Fruit fly (Drosophila melanogaster) whole organism, prepupa: ENCODE measurements around the gene Osi5.
A peak's percentile ranks its signal among the peaks of the same experiment; 100 is the strongest.

Experiments used
- Blimp-1 ChIP-seq: fragments of 200-800 bp; sonication (Bioruptor generic); optimal IDR thresholded peaks from 3 replicates; lab custom pipeline; 2017; ENCODE audit warnings: missing biosample characterization, missing genetic modification characterization, mild to moderate bottlenecking, moderate library complexity, missing genetic modification reagents
- CG10669 ChIP-seq: fragments of 200-800 bp; sonication (Bioruptor generic); optimal IDR thresholded peaks from 3 replicates; lab custom pipeline; 2018; ENCODE audit warnings: missing biosample characterization, mild to moderate bottlenecking, missing genetic modification characterization, moderate library complexity
- CG11762 ChIP-seq: fragments of 200-800 bp; sonication (Bioruptor generic); optimal IDR thresholded peaks from 3 replicates; lab custom pipeline; 2016; ENCODE audit warnings: missing biosample characterization, missing genetic modification characterization; ENCODE audit not compliant: insufficient read depth
- CG11902 ChIP-seq: fragments of 200-800 bp; sonication (Bioruptor generic); optimal IDR thresholded peaks from 3 replicates; lab custom pipeline; 2016; ENCODE audit warnings: missing biosample characterization, missing genetic modification characterization
- CG32006 ChIP-seq: fragments of 200-800 bp; sonication (Bioruptor generic); optimal IDR thresholded peaks from 3 replicates; lab custom pipeline; 2017; ENCODE audit warnings: missing biosample characterization, mild to moderate bottlenecking, missing genetic modification characterization
- CG34406 ChIP-seq: fragments of 200-800 bp; sonication (Bioruptor generic); optimal IDR thresholded peaks from 3 replicates; lab custom pipeline; 2016; ENCODE audit warnings: missing biosample characterization, missing genetic modification characterization
- CG3919 ChIP-seq: fragments of 200-800 bp; sonication (Bioruptor generic); optimal IDR thresholded peaks from 3 replicates; lab custom pipeline; 2016; ENCODE audit warnings: missing biosample characterization, missing genetic modification characterization
- CG4318 ChIP-seq: fragments of 200-800 bp; sonication (Bioruptor generic); optimal IDR thresholded peaks from 3 replicates; lab custom pipeline; 2017; ENCODE audit warnings: missing biosample characterization, mild to moderate bottlenecking, missing genetic modification characterization
- CG6276 ChIP-seq: fragments of 200-800 bp; sonication (Bioruptor generic); optimal IDR thresholded peaks from 2 replicates; lab custom pipeline; 2017; ENCODE audit warnings: missing biosample characterization, mild to moderate bottlenecking, missing genetic modification characterization
- CG6792 ChIP-seq: fragments of 200-800 bp; sonication (Bioruptor generic); optimal IDR thresholded peaks from 3 replicates; lab custom pipeline; 2016; ENCODE audit warnings: missing biosample characterization, missing genetic modification characterization
- CG6854 ChIP-seq: fragments of 200-800 bp; sonication (Bioruptor generic); optimal IDR thresholded peaks from 2 replicates; lab custom pipeline; 2017; ENCODE audit warnings: missing biosample characterization, mild to moderate bottlenecking, missing genetic modification characterization
- CG7368 ChIP-seq: fragments of 200-800 bp; sonication (Bioruptor generic); optimal IDR thresholded peaks from 3 replicates; lab custom pipeline; 2016; ENCODE audit warnings: missing biosample characterization, missing genetic modification characterization
- CG8119 ChIP-seq: fragments of 200-800 bp; sonication (Bioruptor generic); IDR thresholded peaks from 3 replicates; pipeline ENCODE4 v1.3.6; 2022; ENCODE audit warnings: missing biosample characterization, missing genetic modification characterization
- CG8319 ChIP-seq: fragments of 200-800 bp; sonication (Bioruptor generic); optimal IDR thresholded peaks from 3 replicates; lab custom pipeline; 2016; ENCODE audit warnings: missing biosample characterization, missing genetic modification characterization
- CG8632 ChIP-seq: fragments of 200-800 bp; sonication (Bioruptor generic); optimal IDR thresholded peaks from 3 replicates; lab custom pipeline; 2016; ENCODE audit warnings: missing biosample characterization, missing genetic modification characterization
- CG9139 ChIP-seq: fragments of 200-800 bp; sonication (Bioruptor generic); optimal IDR thresholded peaks from 3 replicates; lab custom pipeline; 2017; ENCODE audit warnings: missing biosample characterization, mild to moderate bottlenecking, missing genetic modification characterization
- Eip75B ChIP-seq: fragments of 200-800 bp; sonication (Bioruptor generic); optimal IDR thresholded peaks from 3 replicates; lab custom pipeline; 2016; ENCODE audit warnings: missing biosample characterization, missing genetic modification characterization
- Eip78C ChIP-seq: fragments of 200-800 bp; sonication (Bioruptor generic); peaks from one replicate; lab custom pipeline; 2016; ENCODE audit warnings: missing biosample characterization, missing genetic modification characterization
- Ets21C ChIP-seq: fragments of 200-800 bp; sonication (Bioruptor generic); optimal IDR thresholded peaks from 3 replicates; lab custom pipeline; 2016; ENCODE audit warnings: missing biosample characterization, missing genetic modification characterization
- Ets96B ChIP-seq: fragments of 200-800 bp; optimal IDR thresholded peaks from 2 replicates; lab custom pipeline; 2019; ENCODE audit warnings: missing biosample characterization, mild to moderate bottlenecking, missing genetic modification characterization, moderate library complexity
- Hr38 ChIP-seq: sonication (Bioruptor generic); optimal IDR thresholded peaks from 2 replicates; lab custom pipeline; 2016; ENCODE audit warnings: missing biosample characterization, missing genetic modification characterization
- Hr39 ChIP-seq: fragments of 200-800 bp; sonication (Bioruptor generic); optimal IDR thresholded peaks from 2 replicates; lab custom pipeline; 2016; ENCODE audit warnings: missing biosample characterization, missing genetic modification characterization
- Hr4 ChIP-seq: fragments of 200-800 bp; sonication (Bioruptor generic); optimal IDR thresholded peaks from 3 replicates; lab custom pipeline; 2016; ENCODE audit warnings: missing biosample characterization, missing genetic modification characterization
- Lpt ChIP-seq: fragments of 200-800 bp; sonication (Bioruptor generic); optimal IDR thresholded peaks from 3 replicates; lab custom pipeline; 2016; ENCODE audit warnings: missing biosample characterization, missing genetic modification characterization
- Met ChIP-seq: fragments of 200-800 bp; sonication (Bioruptor generic); optimal IDR thresholded peaks from 3 replicates; lab custom pipeline; 2016; ENCODE audit warnings: missing biosample characterization, missing genetic modification characterization
- OdsH ChIP-seq: fragments of 200-800 bp; sonication (Bioruptor generic); optimal IDR thresholded peaks from 3 replicates; lab custom pipeline; 2016; ENCODE audit warnings: missing biosample characterization, missing genetic modification characterization
- Smox ChIP-seq: fragments of 200-800 bp; sonication (Bioruptor generic); optimal IDR thresholded peaks from 3 replicates; lab custom pipeline; 2016; ENCODE audit warnings: missing biosample characterization, missing genetic modification characterization
- Sox14 ChIP-seq: fragments of 200-800 bp; sonication (Bioruptor generic); optimal IDR thresholded peaks from 3 replicates; lab custom pipeline; 2016; ENCODE audit warnings: missing biosample characterization, missing genetic modification characterization
- achi ChIP-seq: fragments of 200-800 bp; sonication (Bioruptor generic); optimal IDR thresholded peaks from 3 replicates; lab custom pipeline; 2016; ENCODE audit warnings: missing biosample characterization, missing genetic modification characterization
- acj6 ChIP-seq: fragments of 200-800 bp; sonication (Bioruptor generic); optimal IDR thresholded peaks from 3 replicates; lab custom pipeline; 2016; ENCODE audit warnings: missing biosample characterization, missing genetic modification characterization
- dac ChIP-seq: fragments of 200-800 bp; sonication (Bioruptor generic); optimal IDR thresholded peaks from 2 replicates; lab custom pipeline; 2017; ENCODE audit warnings: missing biosample characterization, mild to moderate bottlenecking, missing genetic modification characterization
- dsx ChIP-seq: fragments of 200-800 bp; optimal IDR thresholded peaks from 3 replicates; lab custom pipeline; 2019; ENCODE audit warnings: missing biosample characterization, mild to moderate bottlenecking, missing genetic modification characterization, moderate library complexity; ENCODE audit not compliant: poor library complexity, severe bottlenecking
- eg ChIP-seq: fragments of 200-800 bp; sonication (Bioruptor generic); IDR thresholded peaks from 3 replicates; pipeline ENCODE4 v1.3.6; 2022; ENCODE audit warnings: missing biosample characterization, missing genetic modification characterization
- esn ChIP-seq: fragments of 200-800 bp; sonication (Bioruptor generic); optimal IDR thresholded peaks from 2 replicates; lab custom pipeline; 2016; ENCODE audit warnings: missing biosample characterization, mild to moderate bottlenecking, missing genetic modification characterization, moderate library complexity
- fd59A ChIP-seq: fragments of 200-800 bp; sonication (Bioruptor generic); optimal IDR thresholded peaks from 2 replicates; lab custom pipeline; 2017; ENCODE audit warnings: missing biosample characterization, mild to moderate bottlenecking, missing genetic modification characterization, missing genetic modification reagents
- fd85E ChIP-seq: fragments of 200-800 bp; sonication (Bioruptor generic); optimal IDR thresholded peaks from 3 replicates; lab custom pipeline; 2016; ENCODE audit warnings: missing biosample characterization, missing genetic modification characterization
- fkh ChIP-seq: fragments of 200-800 bp; sonication (Bioruptor generic); optimal IDR thresholded peaks from 3 replicates; lab custom pipeline; 2017; ENCODE audit warnings: missing biosample characterization, mild to moderate bottlenecking, missing genetic modification characterization, moderate library complexity
- pdm3 ChIP-seq: fragments of 200-800 bp; sonication (Bioruptor generic); optimal IDR thresholded peaks from 3 replicates; lab custom pipeline; 2016; ENCODE audit warnings: missing biosample characterization, missing genetic modification characterization
- salr ChIP-seq, 2 experiments: fragments of 200-800 bp; sonication (Bioruptor generic); optimal IDR thresholded peaks; 3 replicates each; lab custom pipeline; 2016 to 2018; ENCODE audit warnings: missing biosample characterization in 2 of 2, missing genetic modification characterization in 2 of 2, mild to moderate bottlenecking in 1 of 2
- spab ChIP-seq: fragments of 200-800 bp; sonication (Bioruptor generic); optimal IDR thresholded peaks from 2 replicates; lab custom pipeline; 2017; ENCODE audit warnings: missing biosample characterization, mild to moderate bottlenecking, missing genetic modification characterization, missing genetic modification reagents
- ss ChIP-seq, 2 experiments: fragments of 200-800 bp; sonication (Bioruptor generic); optimal IDR thresholded peaks; 2 replicates in 1 of 2; 3 replicates in 1 of 2; lab custom pipeline; 2017 to 2018; ENCODE audit warnings: mild to moderate bottlenecking in 2 of 2, missing biosample characterization in 2 of 2, missing genetic modification characterization in 2 of 2, moderate library complexity in 1 of 2
- svp ChIP-seq: fragments of 200-800 bp; sonication (Bioruptor generic); peaks from one replicate; lab custom pipeline; 2016; ENCODE audit warnings: missing biosample characterization, missing genetic modification characterization

The Osi5 gene

dm6 chr3R:6229055-6229841, 1.9 kb downstream of the Osi5 start (continued):
- TF ChIP-seq CG34406 (GFP tag; lab: Kevin White, UChicago) (peak; percentile 51), CG10669 (GFP tag; lab: Kevin White, UChicago) (no peak), Ets96B (tag; lab: Kevin White, UChicago) (no peak), CG8632 (GFP tag; lab: Kevin White, UChicago) (peak; percentile 28), esn (no peak), Eip78C (GFP tag; lab: Kevin White, UChicago) (peak; percentile 79), pdm3 (peak; percentile 13)

DNA sequence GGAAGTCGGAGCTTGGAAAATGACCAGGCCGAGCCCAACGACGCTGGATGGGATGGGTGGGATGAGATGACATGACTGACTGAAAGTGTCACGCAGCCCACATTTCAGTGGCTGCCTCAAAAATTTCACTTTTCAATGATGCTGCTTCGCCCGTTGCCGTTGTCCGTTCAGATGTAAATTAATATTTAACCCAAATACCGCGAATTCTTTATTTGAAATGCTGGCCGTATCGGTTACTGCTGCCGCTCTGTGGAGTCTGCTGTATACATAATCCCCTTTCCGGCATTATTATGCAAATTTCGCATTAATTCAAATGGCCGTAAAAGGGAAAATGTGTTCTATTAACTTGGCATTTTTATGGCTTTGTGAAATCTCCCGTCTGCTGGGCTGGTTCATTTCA, 3.0 kb downstream of the Osi5 start:
- TF ChIP-seq achi (GFP tag; lab: Kevin White, UChicago) (no peak), CG3919 (GFP tag; lab: Kevin White, UChicago) (no peak), Met (GFP tag; lab: Kevin White, UChicago) (no peak), fkh (no peak), CG9139 (GFP tag; lab: Kevin White, UChicago) (no peak), esn (no peak), Eip78C (GFP tag; lab: Kevin White, UChicago) (peak; percentile 6)
- TF ChIP-seq, all 60 proteins: peak for 1

dm6 chr3R:6231391-6231790, 4.1 kb downstream of the Osi5 start:
- TF ChIP-seq CG11902 (GFP tag; lab: Kevin White, UChicago): no peak
- TF ChIP-seq Ets96B (tag; lab: Kevin White, UChicago): no peak
- no peak for TF ChIP-seq acj6 (GFP tag; lab: Kevin White, UChicago)
- no peak for TF ChIP-seq CG6276 (GFP tag; lab: Kevin White, UChicago)
- TF ChIP-seq Hr38 (GFP tag; lab: Kevin White, UChicago): no peak
- no peak for TF ChIP-seq CG7368
- TF ChIP-seq OdsH (GFP tag; lab: Kevin White, UChicago): no peak
- TF ChIP-seq, all 60 proteins: peak for 0

- TF ChIP-seq acj6 (GFP tag; lab: Kevin White, UChicago): peak; percentile 7
- no peak for TF ChIP-seq CG6854
- peak; percentile 57; the same call in 1 of the 3 replicates for TF ChIP-seq CG8119 (GFP tag; lab: Robert Waterston, UW)
- TF ChIP-seq esn: peak; percentile 26
- no peak for TF ChIP-seq dsx (GFP tag; lab: Kevin White, UChicago)
- no peak for TF ChIP-seq eg (GFP tag; lab: Robert Waterston, UW)
- TF ChIP-seq dac: peak; percentile 29
- no peak for TF ChIP-seq ss (GFP tag; optimal IDR thresholded peaks at IDR 0.05; lab: Kevin White, UChicago)
- no peak for TF ChIP-seq fd85E (GFP tag; lab: Kevin White, UChicago)
- no peak for TF ChIP-seq Ets21C (GFP tag; lab: Kevin White, UChicago)
- TF ChIP-seq Lpt (GFP tag; lab: Kevin White, UChicago): no peak
- peak; percentile 89 for TF ChIP-seq Eip78C (GFP tag; lab: Kevin White, UChicago)
- TF ChIP-seq achi (GFP tag; lab: Kevin White, UChicago): peak; percentile 21
- peak; percentile 87 for TF ChIP-seq CG32006 (GFP tag; lab: Kevin White, UChicago)
- peak; percentile 62 for TF ChIP-seq CG4318 (GFP tag; lab: Kevin White, UChicago)
- TF ChIP-seq Blimp-1 (GFP tag; lab: Kevin White, UChicago): no peak
- TF ChIP-seq CG8632 (GFP tag; lab: Kevin White, UChicago): peak; percentile 3
- TF ChIP-seq Sox14: peak; percentile 25
- no peak for TF ChIP-seq CG11902 (GFP tag; lab: Kevin White, UChicago)
- peak; percentile 48 for TF ChIP-seq pdm3
- no peak for TF ChIP-seq CG9139 (GFP tag; lab: Kevin White, UChicago)
- no peak for TF ChIP-seq Smox (GFP tag; lab: Kevin White, UChicago)
- no peak for TF ChIP-seq CG6276 (GFP tag; lab: Kevin White, UChicago)
- TF ChIP-seq spab (GFP tag; lab: Kevin White, UChicago): no peak
- TF ChIP-seq fd59A (GFP tag; lab: Kevin White, UChicago): no peak
- TF ChIP-seq CG7368: no peak
- no peak for TF ChIP-seq salr (GFP tag; optimal IDR thresholded peaks at IDR 0.05; lab: Kevin White, UChicago)
- no peak for TF ChIP-seq CG8319 (GFP tag; lab: Kevin White, UChicago)
- peak; percentile 30 for TF ChIP-seq CG3919 (GFP tag; lab: Kevin White, UChicago)
- TF ChIP-seq OdsH (GFP tag; lab: Kevin White, UChicago): peak; percentile 20
- TF ChIP-seq CG6792: peak; percentile 34
- TF ChIP-seq CG11762 (GFP tag; lab: Kevin White, UChicago): peak; percentile 7
- peak; percentile 75 for TF ChIP-seq Hr4 (GFP tag; lab: Kevin White, UChicago)
- TF ChIP-seq svp (GFP tag; lab: Kevin White, UChicago): peak; percentile 65
- no peak for TF ChIP-seq CG10669 (GFP tag; lab: Kevin White, UChicago)
- peak; percentile 21 for TF ChIP-seq Eip75B (GFP tag; lab: Kevin White, UChicago)
- TF ChIP-seq Hr39: peak; percentile 21
Observed at dm6 chr3R:6233104-6233503, 5.8 kb downstream of the Osi5 start.
